Fruit fly (Drosophila melanogaster): Measurements from ENCODE around the gene Mp.

Gene Mp

dm6 chr3L:7090764-7091163 lies 92.1 kb downstream of the Mp start (continued):
- TF ChIP-seq CG8359 (GFP tag; optimal IDR thresholded peaks at IDR 0.05; ENCODE audit: borderline replicate concordance) (peak; percentile 32), Sox100B (GFP tag; optimal IDR thresholded peaks at IDR 0.05) (peak; percentile 71), CG9797 (GFP tag; optimal IDR thresholded peaks at IDR 0.05) (no peak), CG3838 (GFP tag; optimal IDR thresholded peaks at IDR 0.05) (no peak), CG10959 (GFP tag; IDR thresholded peaks at IDR 0.05) (no peak), slou (GFP tag; optimal IDR thresholded peaks at IDR 0.05) (no peak), nerfin-1 (tag; optimal IDR thresholded peaks at IDR 0.05) (peak; percentile 80), Ets97D (GFP tag; optimal IDR thresholded peaks at IDR 0.05) (no peak), oc (tag; optimal IDR thresholded peaks at IDR 0.05) (peak; percentile 17), sima (GFP tag; optimal IDR thresholded peaks at IDR 0.05) (no peak), ranshi (GFP tag; IDR thresholded peaks at IDR 0.05) (peak; percentile 58; the same call in 1 of the 2 replicates), chn (GFP tag; optimal IDR thresholded peaks at IDR 0.05) (peak; percentile 23), nmo (GFP tag; optimal IDR thresholded peaks at IDR 0.05) (peak; percentile 47), CG5180 (GFP tag; optimal IDR thresholded peaks at IDR 0.05) (peak; percentile 61), CG17912 (GFP tag; optimal IDR thresholded peaks at IDR 0.05) (no peak), CG13123 (GFP tag; optimal IDR thresholded peaks at IDR 0.05) (no peak), B-H2 (GFP tag; optimal IDR thresholded peaks at IDR 0.05) (no peak), CG9609 (GFP tag; optimal IDR thresholded peaks at IDR 0.05) (peak; percentile 48), danr (GFP tag; IDR thresholded peaks at IDR 0.05) (0 out of 2 replicates have a peak, but pooled peaks have one; percentile 26), CG7839 (tag; optimal IDR thresholded peaks at IDR 0.05) (peak; percentile 69), CG10654 (GFP tag; optimal IDR thresholded peaks at IDR 0.05) (peak; percentile 58), CG15601 (tag; optimal IDR thresholded peaks at IDR 0.05) (no peak), lola (GFP tag; optimal IDR thresholded peaks at IDR 0.05) (no peak), bsh (GFP tag; optimal IDR thresholded peaks at IDR 0.05) (peak in 1 of 2 experiments; percentile 43), CG15011 (GFP tag; optimal IDR thresholded peaks at IDR 0.05) (no peak), Antp (GFP tag; optimal IDR thresholded peaks at IDR 0.05) (peak; percentile 55), so (GFP tag; IDR thresholded peaks at IDR 0.05) (peak; percentile 67; the same call in 2 of the 3 replicates), CG11247 (GFP tag; IDR thresholded peaks at IDR 0.05) (peak; percentile 65), Max (GFP tag; optimal IDR thresholded peaks at IDR 0.05) (peak; percentile 42), gro (GFP tag; optimal IDR thresholded peaks at IDR 0.05) (peak; percentile 19), CG17328 (GFP tag; IDR thresholded peaks at IDR 0.05) (peak; percentile 69), CG8388 (GFP tag; optimal IDR thresholded peaks at IDR 0.05) (peak; percentile 58), CG15514 (GFP tag; optimal IDR thresholded peaks at IDR 0.05) (peak; percentile 30), tgo (GFP tag; IDR thresholded peaks at IDR 0.05) (peak; percentile 83), maf-S (GFP tag; optimal IDR thresholded peaks at IDR 0.05) (no peak), row (GFP tag; IDR thresholded peaks at IDR 0.05) (peak; percentile 67), CG2678 (tag; optimal IDR thresholded peaks at IDR 0.05) (peak; percentile 81), CG8924 (tag; optimal IDR thresholded peaks at IDR 0.05) (peak; percentile 39), NC2β (GFP tag; optimal IDR thresholded peaks at IDR 0.05) (no peak), zfh1 (GFP tag; IDR thresholded peaks at IDR 0.05) (peak; percentile 73), CG10209 (GFP tag; optimal IDR thresholded peaks at IDR 0.05) (peak; percentile 32), ems (GFP tag; optimal IDR thresholded peaks at IDR 0.05) (peak; percentile 62), cwo (GFP tag; optimal IDR thresholded peaks at IDR 0.05) (peak; percentile 60), E2f2 (GFP tag; IDR thresholded peaks at IDR 0.05) (peak; percentile 34; the same call in 1 of the 2 replicates), Eip74EF (GFP tag; optimal IDR thresholded peaks at IDR 0.05) (peak in 1 of 2 experiments; percentile 73), CoRest (tag; optimal IDR thresholded peaks at IDR 0.05) (peak; percentile 53), hth (optimal IDR thresholded peaks at IDR 0.05) (no peak), CG4360 (GFP tag; IDR thresholded peaks at IDR 0.05) (peak; percentile 50; the same call in 1 of the 2 replicates), Dp (GFP tag; optimal IDR thresholded peaks at IDR 0.05) (no peak), Nf-YB (GFP tag; optimal IDR thresholded peaks at IDR 0.05) (no peak)
